Fruit fly (Drosophila melanogaster) whole organism, embryonic: Measurements from ENCODE around the gene qtc.

ENCODE experiments used
- B-H2 ChIP-seq: fragments of 200-800 bp; sonication (Bioruptor generic); optimal IDR thresholded peaks from 2 replicates; lab custom pipeline; 2018; ENCODE audit warnings: missing biosample characterization, mild to moderate bottlenecking, missing genetic modification characterization
- Bgb ChIP-seq: fragments of 200-800 bp; sonication (Bioruptor generic); IDR thresholded peaks from 2 replicates; pipeline ENCODE4 v1.3.6; 2022; ENCODE audit warnings: missing biosample characterization, missing genetic modification characterization; ENCODE audit not compliant: partially characterized antibody
- Bteb2 ChIP-seq: fragments of 200-800 bp; sonication (Bioruptor generic); optimal IDR thresholded peaks from 2 replicates; lab custom pipeline; 2016; ENCODE audit warnings: missing biosample characterization, missing genetic modification characterization
- CG10267 ChIP-seq: fragments of 200-800 bp; sonication (Bioruptor generic); optimal IDR thresholded peaks from 2 replicates; lab custom pipeline; 2018; ENCODE audit warnings: missing biosample characterization, mild to moderate bottlenecking, missing genetic modification characterization, moderate library complexity
- CG10462 ChIP-seq: fragments of 200-800 bp; sonication (Bioruptor generic); optimal IDR thresholded peaks from 2 replicates; lab custom pipeline; 2016; ENCODE audit warnings: missing biosample characterization, missing genetic modification characterization
- CG11560 ChIP-seq: fragments of 200-800 bp; sonication (Bioruptor generic); IDR thresholded peaks from 3 replicates; pipeline ENCODE4 v1.3.6; 2022; ENCODE audit warnings: missing biosample characterization, missing genetic modification characterization
- CG12769 ChIP-seq: fragments of 200-800 bp; sonication (Bioruptor generic); optimal IDR thresholded peaks from 2 replicates; lab custom pipeline; 2019; ENCODE audit warnings: missing biosample characterization, mild to moderate bottlenecking, missing genetic modification characterization, moderate library complexity
- CG12942 ChIP-seq: fragments of 200-800 bp; sonication (Bioruptor generic); optimal IDR thresholded peaks from 3 replicates; lab custom pipeline; 2016; ENCODE audit warnings: missing biosample characterization, missing genetic modification characterization
- CG15073 ChIP-seq: fragments of 200-800 bp; sonication (Bioruptor generic); optimal IDR thresholded peaks from 2 replicates; lab custom pipeline; 2016; ENCODE audit warnings: missing biosample characterization, missing genetic modification characterization
- CG2116 ChIP-seq: fragments of 200-800 bp; sonication (Bioruptor generic); optimal IDR thresholded peaks from 3 replicates; lab custom pipeline; 2018; ENCODE audit warnings: missing biosample characterization, mild to moderate bottlenecking, missing genetic modification characterization
- CG2129 ChIP-seq: fragments of 200-800 bp; sonication (Bioruptor generic); IDR thresholded peaks from 2 replicates; pipeline ENCODE4 v1.3.6; 2022; ENCODE audit warnings: missing biosample characterization, missing genetic modification characterization; ENCODE audit not compliant: partially characterized antibody
- CG31441 ChIP-seq: fragments of 200-800 bp; sonication (Bioruptor generic); IDR thresholded peaks from 2 replicates; pipeline ENCODE4 v1.3.6; 2022; ENCODE audit warnings: missing biosample characterization, missing genetic modification characterization
- CG4360 ChIP-seq: fragments of 200-800 bp; sonication (Bioruptor generic); IDR thresholded peaks from 2 replicates; pipeline ENCODE4 v1.3.6; 2022; ENCODE audit warnings: missing biosample characterization, missing genetic modification characterization
- CG5245 ChIP-seq: fragments of 200-800 bp; sonication (Bioruptor generic); optimal IDR thresholded peaks from 3 replicates; lab custom pipeline; 2016; ENCODE audit warnings: missing biosample characterization, missing genetic modification characterization
- CG6254 ChIP-seq: fragments of 200-800 bp; sonication (Bioruptor generic); optimal IDR thresholded peaks from 3 replicates; lab custom pipeline; 2017; ENCODE audit warnings: mild to moderate bottlenecking, missing biosample characterization, missing genetic modification reagents, missing genetic modification characterization
- CG7271 ChIP-seq: fragments of 200-800 bp; sonication (Bioruptor generic); optimal IDR thresholded peaks from 2 replicates; lab custom pipeline; 2018; ENCODE audit warnings: missing biosample characterization, mild to moderate bottlenecking, missing genetic modification characterization, moderate library complexity
- CG9609 ChIP-seq: fragments of 200-800 bp; sonication (Bioruptor generic); optimal IDR thresholded peaks from 3 replicates; lab custom pipeline; 2016; ENCODE audit warnings: missing biosample characterization, missing genetic modification characterization
- D19A ChIP-seq: fragments of 200-800 bp; optimal IDR thresholded peaks from 3 replicates; lab custom pipeline; 2019; ENCODE audit warnings: missing biosample characterization, mild to moderate bottlenecking, missing genetic modification characterization, moderate library complexity
- Dbx ChIP-seq: fragments of 200-800 bp; sonication (Bioruptor generic); IDR thresholded peaks from 3 replicates; pipeline ENCODE4 v1.3.6; 2022; ENCODE audit warnings: missing biosample characterization, missing genetic modification characterization
- Hey ChIP-seq: fragments of 200-800 bp; sonication (Bioruptor generic); optimal IDR thresholded peaks from 3 replicates; lab custom pipeline; 2018; ENCODE audit warnings: missing biosample characterization, mild to moderate bottlenecking, missing genetic modification characterization
- Hr39 ChIP-seq: fragments of >200 bp; optimal IDR thresholded peaks from 2 replicates; lab custom pipeline; 2017
- MTF-1 ChIP-seq: fragments of 200-800 bp; sonication (Bioruptor generic); optimal IDR thresholded peaks from 2 replicates; lab custom pipeline; 2018; ENCODE audit warnings: missing biosample characterization, mild to moderate bottlenecking, missing genetic modification characterization, borderline replicate concordance
- Neu2 ChIP-seq: fragments of 200-800 bp; sonication (Bioruptor generic); optimal IDR thresholded peaks from 3 replicates; lab custom pipeline; 2016; ENCODE audit warnings: missing biosample characterization, missing genetic modification characterization, borderline replicate concordance
- Nf-YC ChIP-seq: fragments of 200-800 bp; optimal IDR thresholded peaks from 3 replicates; lab custom pipeline; 2019; ENCODE audit warnings: missing biosample characterization, mild to moderate bottlenecking, missing genetic modification characterization, moderate library complexity
- Oli ChIP-seq: fragments of 200-800 bp; sonication (Bioruptor generic); optimal IDR thresholded peaks from 2 replicates; lab custom pipeline; 2018; ENCODE audit warnings: missing biosample characterization, mild to moderate bottlenecking, missing genetic modification characterization, moderate library complexity
- Sin3A ChIP-seq: fragments of >200 bp; optimal IDR thresholded peaks from 2 replicates; lab custom pipeline; 2018
- ash1 ChIP-seq: fragments of 200-800 bp; sonication (Bioruptor generic); optimal IDR thresholded peaks from 2 replicates; lab custom pipeline; 2018; ENCODE audit warnings: missing biosample characterization, mild to moderate bottlenecking, missing genetic modification characterization
- bcd ChIP-seq: fragments of 200-800 bp; sonication (Bioruptor generic); optimal IDR thresholded peaks from 2 replicates; lab custom pipeline; 2017; ENCODE audit warnings: missing biosample characterization, mild to moderate bottlenecking, missing genetic modification characterization
- chif ChIP-seq, 2 experiments: fragments of 200-800 bp; sonication (Bioruptor generic); optimal IDR thresholded peaks; 3 replicates each; lab custom pipeline; 2016; ENCODE audit warnings: missing biosample characterization in 2 of 2, missing genetic modification characterization in 2 of 2
- ci ChIP-seq: fragments of 200-800 bp; sonication (Bioruptor generic); IDR thresholded peaks from 3 replicates; pipeline ENCODE4 v1.3.6; 2022; ENCODE audit warnings: missing biosample characterization, missing genetic modification characterization
- esg ChIP-seq: fragments of 200-800 bp; sonication (Bioruptor generic); conservative IDR thresholded peaks from 2 replicates; pipeline ENCODE4 v1.3.6; 2022; ENCODE audit warnings: missing biosample characterization, missing genetic modification characterization
- fu2 ChIP-seq: fragments of 200-800 bp; sonication (Bioruptor generic); optimal IDR thresholded peaks from 2 replicates; lab custom pipeline; 2016; ENCODE audit warnings: missing biosample characterization, missing genetic modification characterization
- gfzf ChIP-seq: fragments of 200-800 bp; sonication (Bioruptor generic); optimal IDR thresholded peaks from 2 replicates; lab custom pipeline; 2016; ENCODE audit warnings: missing biosample characterization, mild to moderate bottlenecking, missing genetic modification characterization, moderate library complexity
- h ChIP-seq: fragments of >200 bp; optimal IDR thresholded peaks from 2 replicates; lab custom pipeline; 2017
- insv ChIP-seq, 2 experiments: fragments of 200-800 bp; sonication (Bioruptor generic); optimal IDR thresholded peaks; 3 replicates each; lab custom pipeline; 2016 to 2018; ENCODE audit warnings: missing biosample characterization in 2 of 2, missing genetic modification characterization in 2 of 2
- jigr1 ChIP-seq: fragments of 200-800 bp; sonication (Bioruptor generic); IDR thresholded peaks from 3 replicates; pipeline ENCODE4 v1.3.6; 2022; ENCODE audit warnings: missing biosample characterization, missing genetic modification characterization
- kay ChIP-seq: fragments of 200-800 bp; sonication (Bioruptor generic); optimal IDR thresholded peaks from 2 replicates; lab custom pipeline; 2016; ENCODE audit warnings: missing biosample characterization, missing genetic modification characterization
- lab ChIP-seq: fragments of 200-800 bp; sonication (Bioruptor generic); optimal IDR thresholded peaks from 3 replicates; lab custom pipeline; 2017; ENCODE audit warnings: missing biosample characterization, missing genetic modification characterization, mild to moderate bottlenecking, moderate library complexity, missing genetic modification reagents
- p53 ChIP-seq: fragments of 200-800 bp; sonication (Bioruptor generic); optimal IDR thresholded peaks from 2 replicates; lab custom pipeline; 2016; ENCODE audit warnings: missing biosample characterization, missing genetic modification characterization
- pb ChIP-seq: fragments of 200-800 bp; sonication (Bioruptor generic); optimal IDR thresholded peaks from 3 replicates; lab custom pipeline; 2016; ENCODE audit warnings: missing biosample characterization, missing genetic modification characterization
- psq ChIP-seq: fragments of 200-800 bp; sonication (Bioruptor generic); optimal IDR thresholded peaks from 2 replicates; lab custom pipeline; 2017; ENCODE audit warnings: missing biosample characterization, missing genetic modification characterization
- ro ChIP-seq: fragments of 200-800 bp; sonication (Bioruptor generic); IDR thresholded peaks from 2 replicates; pipeline ENCODE4 v1.3.6; 2022; ENCODE audit warnings: missing biosample characterization, missing genetic modification characterization
- sd ChIP-seq: fragments of 200-800 bp; sonication (Bioruptor generic); optimal IDR thresholded peaks from 3 replicates; lab custom pipeline; 2018; ENCODE audit warnings: missing biosample characterization, mild to moderate bottlenecking, missing genetic modification characterization, moderate library complexity
- slbo ChIP-seq: fragments of 200-800 bp; sonication (Bioruptor generic); IDR thresholded peaks from 2 replicates; pipeline ENCODE4 v1.3.6; 2022; ENCODE audit warnings: missing biosample characterization, missing genetic modification characterization
- slp2 ChIP-seq: fragments of 200-800 bp; sonication (Bioruptor generic); optimal IDR thresholded peaks from 2 replicates; lab custom pipeline; 2016; ENCODE audit warnings: missing biosample characterization, missing genetic modification characterization
- sqz ChIP-seq: fragments of 200-800 bp; sonication (Bioruptor generic); optimal IDR thresholded peaks from 3 replicates; lab custom pipeline; 2018; ENCODE audit warnings: missing biosample characterization, mild to moderate bottlenecking, missing genetic modification characterization
- tap ChIP-seq: fragments of 200-800 bp; optimal IDR thresholded peaks from 3 replicates; lab custom pipeline; 2019; ENCODE audit warnings: missing biosample characterization, mild to moderate bottlenecking, missing genetic modification characterization, moderate library complexity
- tin ChIP-seq: fragments of 200-800 bp; sonication (Bioruptor generic); optimal IDR thresholded peaks from 3 replicates; lab custom pipeline; 2016; ENCODE audit warnings: missing biosample characterization, missing genetic modification characterization
- tll ChIP-seq, 2 experiments: fragments of 200-800 bp in 1 of 2; fragments of >200 bp in 1 of 2; sonication (Bioruptor generic) in 1 of 2; optimal IDR thresholded peaks; 2 replicates each; lab custom pipeline; 2017 to 2019; ENCODE audit warnings: missing biosample characterization in 2 of 2, missing genetic modification characterization in 2 of 2, mild to moderate bottlenecking in 1 of 2, moderate library complexity in 1 of 2
- twi ChIP-seq: fragments of 200-800 bp; optimal IDR thresholded peaks from 2 replicates; lab custom pipeline; 2019; ENCODE audit warnings: missing biosample characterization, mild to moderate bottlenecking, missing genetic modification characterization, moderate library complexity

qtc gene

DNA sequence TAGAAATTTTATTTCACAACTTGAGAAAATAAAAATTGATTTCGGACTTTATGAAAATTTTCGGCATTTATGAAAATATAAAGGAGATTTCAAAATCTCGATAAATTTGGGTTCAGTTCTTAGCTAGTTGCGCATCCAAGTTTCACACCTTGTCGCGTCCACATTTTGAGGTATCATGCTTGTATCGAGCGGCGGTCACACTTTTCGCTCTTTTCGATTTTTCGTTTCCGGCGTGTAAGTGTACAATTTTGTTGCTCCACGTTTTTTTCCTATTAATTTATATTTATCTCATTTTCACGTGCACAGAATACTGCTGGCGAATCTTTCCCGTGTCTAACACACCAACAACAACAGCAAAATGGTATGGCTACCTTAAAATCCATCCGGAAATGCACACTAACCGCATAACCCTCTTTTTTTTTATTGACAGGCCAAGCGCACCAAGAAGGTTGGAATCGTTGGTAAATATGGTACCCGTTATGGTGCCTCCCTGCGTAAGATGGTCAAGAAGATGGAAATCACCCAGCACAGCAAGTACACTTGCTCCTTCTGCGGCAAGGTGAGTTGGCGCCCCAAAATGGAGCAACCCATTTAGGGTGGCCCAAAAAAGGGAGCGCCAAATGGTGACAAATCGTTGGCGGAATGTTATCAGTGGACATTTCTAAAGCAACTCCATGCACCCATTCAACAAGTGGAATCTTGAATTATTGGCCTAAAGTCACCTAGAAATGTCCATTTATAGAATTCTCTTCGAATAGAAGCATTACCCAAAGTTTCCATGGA lies 10.4 kb downstream of the qtc start, which contains the start of gene RpL37A (continued):
- TF ChIP-seq Neu2 (peak; percentile 17), CG4360 (GFP tag; lab: Robert Waterston, UW) (no peak), CG7271 (tag; lab: Kevin White, UChicago) (peak; percentile 93), ash1 (GFP tag; lab: Kevin White, UChicago) (peak; percentile 74), CG10267 (tag; lab: Kevin White, UChicago) (peak; percentile 83), sd (no peak), CG31441 (GFP tag; lab: Robert Waterston, UW) (peak; percentile 83), kay (GFP tag; lab: Kevin White, UChicago) (no peak), CG11560 (tag; lab: Robert Waterston, UW) (no peak; the same call in 2 of the 3 replicates), Nf-YC (peak; percentile 70), ci (GFP tag; lab: Robert Waterston, UW) (peak; percentile 96), Dbx (GFP tag; lab: Robert Waterston, UW) (peak; percentile 86), ro (GFP tag; lab: Robert Waterston, UW) (no peak), pb (GFP tag; lab: Kevin White, UChicago) (peak; percentile 79), slbo (GFP tag; lab: Robert Waterston, UW) (peak; percentile 61), CG15073 (no peak), bcd (GFP tag; lab: Kevin White, UChicago) (peak; percentile 90), Bgb (GFP tag; lab: Robert Waterston, UW) (peak; percentile 50; the same call in 1 of the 2 replicates), D19A (tag; lab: Kevin White, UChicago) (peak; percentile 38), CG12769 (tag; lab: Kevin White, UChicago) (peak; percentile 78), twi (tag; lab: Kevin White, UChicago) (peak; percentile 53), CG2129 (no peak), lab (GFP tag; lab: Kevin White, UChicago) (peak; percentile 94), Sin3A (lab: Kevin White, UChicago) (peak; percentile 33), tin (GFP tag; lab: Kevin White, UChicago) (peak; percentile 61), fu2 (GFP tag; lab: Kevin White, UChicago) (peak; percentile 62), sqz (GFP tag; lab: Kevin White, UChicago) (peak; percentile 86), CG5245 (GFP tag; lab: Kevin White, UChicago) (peak; percentile 73), CG12942 (GFP tag; lab: Kevin White, UChicago) (peak; percentile 48), insv (GFP tag; optimal IDR thresholded peaks at IDR 0.05; lab: Kevin White, UChicago) (peak in 1 of 2 experiments; percentile 73), Hr39 (no peak), slp2 (GFP tag; lab: Kevin White, UChicago) (peak; percentile 83), gfzf (GFP tag; lab: Kevin White, UChicago) (peak; percentile 99), tap (peak; percentile 66), Hey (tag; lab: Kevin White, UChicago) (no peak), chif (GFP tag; optimal IDR thresholded peaks at IDR 0.05; lab: Kevin White, UChicago) (peak; percentile 3 to 64), h (lab: Kevin White, UChicago) (no peak), p53 (peak; percentile 85), jigr1 (GFP tag; lab: Robert Waterston, UW) (no peak), CG6254 (GFP tag; lab: Kevin White, UChicago) (peak; percentile 73), MTF-1 (peak; percentile 94), psq (GFP tag; lab: Kevin White, UChicago) (peak; percentile 30), esg (GFP tag; lab: Robert Waterston, UW) (no peak), CG10462 (peak; percentile 1), tll (GFP tag; optimal IDR thresholded peaks at IDR 0.05; lab: Kevin White, UChicago) (no peak), Bteb2 (GFP tag; lab: Kevin White, UChicago) (peak; percentile 80), B-H2 (peak; percentile 86), Oli (tag; lab: Kevin White, UChicago) (peak; percentile 49), CG2116 (GFP tag; lab: Kevin White, UChicago) (peak; percentile 86), CG9609 (GFP tag; lab: Kevin White, UChicago) (peak; percentile 47)
